Worm (Caenorhabditis elegans): ENCODE results near the gene C17E7.9.

Gene C17E7.9

ce11 chrV:3855916-3856315 lies 34.7 kb downstream of the C17E7.9 start (continued):
- TF ChIP-seq unc-62 (GFP tag; optimal IDR thresholded peaks at IDR 0.05): no peak
- no peak for TF ChIP-seq unc-98 (GFP tag; IDR thresholded peaks at IDR 0.05)
- TF ChIP-seq fkh-4 (tag; optimal IDR thresholded peaks at IDR 0.05; ENCODE audit: borderline replicate concordance): no peak
- peak; percentile 76 for TF ChIP-seq nhr-47 (tag; optimal IDR thresholded peaks at IDR 0.05)
- no peak for TF ChIP-seq ceh-88 (GFP tag; IDR thresholded peaks at IDR 0.05)
- peak; percentile 18; the same call in 1 of the 2 replicates for TF ChIP-seq nhr-19 (GFP tag; conservative IDR thresholded peaks at IDR 0.05)
- TF ChIP-seq C16A3.4 (tag; optimal IDR thresholded peaks at IDR 0.05): no peak
- TF ChIP-seq C04F5.9 (tag; optimal IDR thresholded peaks at IDR 0.05): no peak
- TF ChIP-seq lin-35 (GFP tag; optimal IDR thresholded peaks at IDR 0.05): no peak
- TF ChIP-seq mep-1 (tag; optimal IDR thresholded peaks at IDR 0.05): no peak
- no peak for TF ChIP-seq pqm-1 (tag; optimal IDR thresholded peaks at IDR 0.05)
- peak; percentile 31 for TF ChIP-seq lin-14 (GFP tag; optimal IDR thresholded peaks at IDR 0.05)
- TF ChIP-seq pax-3 (tag; optimal IDR thresholded peaks at IDR 0.05): peak; percentile 17
- TF ChIP-seq nhr-71 (tag; optimal IDR thresholded peaks at IDR 0.05): peak; percentile 78
- no peak for TF ChIP-seq hlh-17 (GFP tag; optimal IDR thresholded peaks at IDR 0.05; ENCODE audit: borderline replicate concordance)
- TF ChIP-seq tlp-1 (tag; optimal IDR thresholded peaks at IDR 0.05): no peak
- no peak for TF ChIP-seq grh-1 (GFP tag; IDR thresholded peaks at IDR 0.05)
- TF ChIP-seq unc-86 (tag; optimal IDR thresholded peaks at IDR 0.05): no peak
- TF ChIP-seq nhr-20 (tag; optimal IDR thresholded peaks at IDR 0.05): peak; percentile 48
- no peak for TF ChIP-seq C34B4.2 (tag; optimal IDR thresholded peaks at IDR 0.05)
- TF ChIP-seq lir-3 (tag; optimal IDR thresholded peaks at IDR 0.05; ENCODE audit: poor library complexity): no peak
- no peak for TF ChIP-seq blmp-1 (tag; optimal IDR thresholded peaks at IDR 0.05)
- no peak for TF ChIP-seq ceh-63 (GFP tag; optimal IDR thresholded peaks at IDR 0.05)
- peak; percentile 51 for TF ChIP-seq ceh-8 (GFP tag; optimal IDR thresholded peaks at IDR 0.05)
- TF ChIP-seq nhr-90 (tag; optimal IDR thresholded peaks at IDR 0.05; ENCODE audit: poor library complexity): no peak
- TF ChIP-seq sup-37 (GFP tag; optimal IDR thresholded peaks at IDR 0.05): no peak
- peak; percentile 93 for TF ChIP-seq dsc-1 (tag; optimal IDR thresholded peaks at IDR 0.05)
- no peak for TF ChIP-seq nhr-12 (tag; optimal IDR thresholded peaks at IDR 0.05)
- peak in 1 of 2 experiments; percentile 37 for TF ChIP-seq lsy-2 (tag; optimal IDR thresholded peaks at IDR 0.05)
- TF ChIP-seq dpl-1 (GFP tag; optimal IDR thresholded peaks at IDR 0.05): no peak
- peak; percentile 21 for TF ChIP-seq swsn-7 (tag; optimal IDR thresholded peaks at IDR 0.05)
- TF ChIP-seq ztf-4 (tag; optimal IDR thresholded peaks at IDR 0.05): no peak
- peak; percentile 39 for TF ChIP-seq nhr-11 (tag; optimal IDR thresholded peaks at IDR 0.05)

DNA sequence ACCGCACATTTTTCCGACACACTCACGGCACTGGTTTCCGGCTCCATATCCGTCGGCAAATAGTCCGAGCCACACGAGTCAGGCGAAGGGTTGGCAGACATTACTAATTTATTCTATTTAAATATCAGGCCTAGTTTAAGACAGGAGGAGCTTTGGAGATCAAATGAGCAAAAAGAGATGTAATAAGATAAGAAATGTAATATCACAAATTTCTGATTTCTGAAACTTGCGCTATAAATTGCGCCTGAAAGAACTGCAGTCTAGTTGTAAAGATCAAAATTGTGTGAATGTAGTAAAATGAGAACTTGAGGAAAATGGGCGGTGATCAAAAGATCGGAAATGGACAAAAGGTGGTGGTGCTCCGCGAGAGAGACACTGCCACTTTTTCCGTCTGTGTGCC lies 35.8 kb downstream of the C17E7.9 start, which contains the start of gene nhr-186:
Gene nhr-186 (minus strand): TSS at position 101 of the 400 bp plus-strand sequence.
- TF ChIP-seq fkh-10 (GFP tag; optimal IDR thresholded peaks at IDR 0.05) (peak; percentile 6), efl-1 (optimal IDR thresholded peaks at IDR 0.05) (no peak), efl-1 (GFP tag; optimal IDR thresholded peaks at IDR 0.05 in 1 of 2) (peak in 1 of 2 experiments; percentile 76), C34B4.2 (tag; optimal IDR thresholded peaks at IDR 0.05) (no peak)

DNA sequence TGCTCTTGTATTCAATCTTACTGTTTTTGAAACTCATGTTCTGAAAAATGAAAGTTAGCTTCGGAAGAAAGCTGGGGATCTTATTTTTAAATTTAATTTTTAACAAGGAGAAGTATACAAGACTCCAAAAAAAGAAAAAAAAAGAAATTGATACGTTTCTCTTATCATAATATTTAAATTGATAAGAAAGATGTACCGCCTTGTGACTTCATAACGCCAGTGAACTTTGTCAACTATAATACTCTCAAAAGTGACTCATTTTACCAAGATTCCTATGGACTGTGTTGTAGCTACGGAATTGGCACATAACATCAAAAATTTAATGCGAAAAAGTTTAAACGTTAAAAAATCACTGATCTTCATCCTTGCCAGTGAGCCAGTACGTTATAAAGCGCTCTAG lies 38.9 kb downstream of the C17E7.9 start:
- no peak for TF ChIP-seq dpl-1 (GFP tag; optimal IDR thresholded peaks at IDR 0.05)
- no peak for TF ChIP-seq grh-1 (GFP tag; IDR thresholded peaks at IDR 0.05)
- TF ChIP-seq elt-2 (tag; optimal IDR thresholded peaks at IDR 0.05): peak; percentile 76
- TF ChIP-seq nhr-237 (tag; optimal IDR thresholded peaks at IDR 0.05): no peak
- TF ChIP-seq Y116A8C.19 (tag; optimal IDR thresholded peaks at IDR 0.05; ENCODE audit: borderline replicate concordance): no peak
